Worm (Caenorhabditis elegans) whole organism, L2 larva: ENCODE measurements around the gene Y43F8B.19.

ENCODE experiments used
- F13H6.1 ChIP-seq: sonication (generic microtip); optimal IDR thresholded peaks from 2 replicates; lab custom pipeline; 2016; ENCODE audit warnings: missing genetic modification characterization, missing compliant biosample characterization
- R02D3.7 ChIP-seq: fragments of 150-350 bp; optimal IDR thresholded peaks from 2 replicates; lab custom pipeline; 2014; ENCODE audit warnings: missing biosample characterization, missing genetic modification characterization
- alr-1 ChIP-seq: fragments of 150-350 bp; optimal IDR thresholded peaks from 2 replicates; lab custom pipeline; 2014; ENCODE audit warnings: missing biosample characterization, missing genetic modification characterization
- aly-2 ChIP-seq: fragments of 150-350 bp; optimal IDR thresholded peaks from 2 replicates; lab custom pipeline; 2014; ENCODE audit warnings: missing biosample characterization, missing genetic modification characterization
- fos-1 ChIP-seq: fragments of 150-350 bp; optimal IDR thresholded peaks from 2 replicates; lab custom pipeline; 2014; ENCODE audit warnings: missing biosample characterization, missing genetic modification characterization
- lin-13 ChIP-seq: fragments of 150-350 bp; optimal IDR thresholded peaks from 2 replicates; lab custom pipeline; 2014; ENCODE audit warnings: missing biosample characterization, missing genetic modification reagents, missing genetic modification characterization
- lsy-2 ChIP-seq, 2 experiments: fragments of 150-350 bp in 1 of 2; sonication (generic microtip) in 1 of 2; optimal IDR thresholded peaks; 2 replicates each; lab custom pipeline; 2014 to 2017; ENCODE audit warnings: missing biosample characterization in 2 of 2, missing genetic modification characterization in 2 of 2
- nhr-23 ChIP-seq: fragments of 150-350 bp; optimal IDR thresholded peaks from 2 replicates; lab custom pipeline; 2014; ENCODE audit warnings: missing biosample characterization, missing genetic modification reagents, missing genetic modification characterization
- nhr-6 ChIP-seq: fragments of 150-350 bp; optimal IDR thresholded peaks from 2 replicates; lab custom pipeline; 2014; ENCODE audit warnings: missing biosample characterization, missing genetic modification characterization
- nhr-77 ChIP-seq: fragments of 150-350 bp; optimal IDR thresholded peaks from 2 replicates; lab custom pipeline; 2014; ENCODE audit warnings: missing biosample characterization, missing genetic modification characterization
- unc-62 ChIP-seq: fragments of 150-350 bp; optimal IDR thresholded peaks from 2 replicates; lab custom pipeline; 2014; ENCODE audit warnings: missing biosample characterization, missing genetic modification reagents, missing genetic modification characterization

DNA sequence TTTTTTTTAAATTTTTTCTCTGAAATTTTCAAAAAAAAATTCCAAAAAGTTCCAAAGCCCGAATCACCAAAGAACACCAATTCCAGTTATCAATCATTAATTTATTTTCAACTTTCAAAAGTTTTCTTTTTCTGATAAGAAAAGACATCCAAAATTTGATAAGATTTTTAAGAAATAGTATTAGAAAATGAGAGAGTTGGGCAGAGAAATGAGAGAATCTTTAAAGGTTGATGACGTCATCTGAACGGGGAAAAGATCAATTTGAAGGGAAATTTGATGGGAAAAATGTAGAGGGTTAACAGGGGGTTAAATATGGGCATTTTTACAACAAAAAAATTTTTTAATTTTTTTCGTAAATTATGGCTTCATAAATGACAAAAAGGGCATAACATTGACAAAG is 21.4 kb upstream of the Y43F8B.19 start:
- TF ChIP-seq unc-62 (no peak), fos-1 (tag; lab: Kevin White, UChicago) (peak; percentile 75), F13H6.1 (tag; lab: Kevin White, UChicago) (no peak), alr-1 (tag; lab: Kevin White, UChicago) (no peak), lin-13 (no peak), nhr-77 (tag; lab: Kevin White, UChicago) (no peak), lsy-2 (tag; optimal IDR thresholded peaks at IDR 0.05; lab: Kevin White, UChicago) (no peak), nhr-6 (no peak), R02D3.7 (tag; lab: Kevin White, UChicago) (no peak), aly-2 (tag; lab: Kevin White, UChicago) (no peak), nhr-23 (no peak)
